Fruit fly (Drosophila melanogaster) whole organism, prepupa: ENCODE measurements around the gene dcma.

ENCODE experiments used
- Blimp-1 ChIP-seq: fragments of 200-800 bp; sonication (Bioruptor generic); optimal IDR thresholded peaks from 3 replicates; lab custom pipeline; 2017; ENCODE audit warnings: missing biosample characterization, missing genetic modification characterization, mild to moderate bottlenecking, moderate library complexity, missing genetic modification reagents
- CG10631 ChIP-seq: fragments of 200-800 bp; sonication (Bioruptor generic); optimal IDR thresholded peaks from 2 replicates; lab custom pipeline; 2016; ENCODE audit warnings: missing biosample characterization, missing genetic modification characterization
- CG11762 ChIP-seq: fragments of 200-800 bp; sonication (Bioruptor generic); optimal IDR thresholded peaks from 3 replicates; lab custom pipeline; 2016; ENCODE audit warnings: missing biosample characterization, missing genetic modification characterization; ENCODE audit not compliant: insufficient read depth
- CG11902 ChIP-seq: fragments of 200-800 bp; sonication (Bioruptor generic); optimal IDR thresholded peaks from 3 replicates; lab custom pipeline; 2016; ENCODE audit warnings: missing biosample characterization, missing genetic modification characterization
- CG1621 ChIP-seq: fragments of 200-800 bp; sonication (Bioruptor generic); optimal IDR thresholded peaks from 3 replicates; lab custom pipeline; 2018; ENCODE audit warnings: missing biosample characterization, mild to moderate bottlenecking, missing genetic modification characterization
- CG16779 ChIP-seq: fragments of 200-800 bp; sonication (Bioruptor generic); optimal IDR thresholded peaks from 3 replicates; lab custom pipeline; 2017; ENCODE audit warnings: missing biosample characterization, mild to moderate bottlenecking, missing genetic modification characterization
- CG32006 ChIP-seq: fragments of 200-800 bp; sonication (Bioruptor generic); optimal IDR thresholded peaks from 3 replicates; lab custom pipeline; 2017; ENCODE audit warnings: missing biosample characterization, mild to moderate bottlenecking, missing genetic modification characterization
- CG34406 ChIP-seq: fragments of 200-800 bp; sonication (Bioruptor generic); optimal IDR thresholded peaks from 3 replicates; lab custom pipeline; 2016; ENCODE audit warnings: missing biosample characterization, missing genetic modification characterization
- CG3919 ChIP-seq: fragments of 200-800 bp; sonication (Bioruptor generic); optimal IDR thresholded peaks from 3 replicates; lab custom pipeline; 2016; ENCODE audit warnings: missing biosample characterization, missing genetic modification characterization
- CG4318 ChIP-seq: fragments of 200-800 bp; sonication (Bioruptor generic); optimal IDR thresholded peaks from 3 replicates; lab custom pipeline; 2017; ENCODE audit warnings: missing biosample characterization, mild to moderate bottlenecking, missing genetic modification characterization
- CG6808 ChIP-seq: fragments of 200-800 bp; sonication (Bioruptor generic); optimal IDR thresholded peaks from 3 replicates; lab custom pipeline; 2017; ENCODE audit warnings: missing biosample characterization, missing genetic modification characterization, mild to moderate bottlenecking, moderate library complexity, missing genetic modification reagents
- CG6854 ChIP-seq: fragments of 200-800 bp; sonication (Bioruptor generic); optimal IDR thresholded peaks from 2 replicates; lab custom pipeline; 2017; ENCODE audit warnings: missing biosample characterization, mild to moderate bottlenecking, missing genetic modification characterization
- CG7368 ChIP-seq: fragments of 200-800 bp; sonication (Bioruptor generic); optimal IDR thresholded peaks from 3 replicates; lab custom pipeline; 2016; ENCODE audit warnings: missing biosample characterization, missing genetic modification characterization
- CG8119 ChIP-seq: fragments of 200-800 bp; sonication (Bioruptor generic); IDR thresholded peaks from 3 replicates; pipeline ENCODE4 v1.3.6; 2022; ENCODE audit warnings: missing biosample characterization, missing genetic modification characterization
- CG8319 ChIP-seq: fragments of 200-800 bp; sonication (Bioruptor generic); optimal IDR thresholded peaks from 3 replicates; lab custom pipeline; 2016; ENCODE audit warnings: missing biosample characterization, missing genetic modification characterization
- Eip75B ChIP-seq: fragments of 200-800 bp; sonication (Bioruptor generic); optimal IDR thresholded peaks from 3 replicates; lab custom pipeline; 2016; ENCODE audit warnings: missing biosample characterization, missing genetic modification characterization
- Eip78C ChIP-seq: fragments of 200-800 bp; sonication (Bioruptor generic); peaks from one replicate; lab custom pipeline; 2016; ENCODE audit warnings: missing biosample characterization, missing genetic modification characterization
- Eip93F ChIP-seq: fragments of 200-800 bp; sonication (Bioruptor generic); optimal IDR thresholded peaks from 2 replicates; lab custom pipeline; 2016; ENCODE audit warnings: missing biosample characterization, mild to moderate bottlenecking, missing genetic modification characterization
- Ets21C ChIP-seq: fragments of 200-800 bp; sonication (Bioruptor generic); optimal IDR thresholded peaks from 3 replicates; lab custom pipeline; 2016; ENCODE audit warnings: missing biosample characterization, missing genetic modification characterization
- Ets96B ChIP-seq: fragments of 200-800 bp; optimal IDR thresholded peaks from 2 replicates; lab custom pipeline; 2019; ENCODE audit warnings: missing biosample characterization, mild to moderate bottlenecking, missing genetic modification characterization, moderate library complexity
- Gug ChIP-seq: fragments of 200-800 bp; sonication (Bioruptor generic); IDR thresholded peaks from 2 replicates; pipeline ENCODE4 v1.3.6; 2022; ENCODE audit warnings: missing biosample characterization, missing genetic modification characterization
- Hr38 ChIP-seq: sonication (Bioruptor generic); optimal IDR thresholded peaks from 2 replicates; lab custom pipeline; 2016; ENCODE audit warnings: missing biosample characterization, missing genetic modification characterization
- Hr39 ChIP-seq: fragments of 200-800 bp; sonication (Bioruptor generic); optimal IDR thresholded peaks from 2 replicates; lab custom pipeline; 2016; ENCODE audit warnings: missing biosample characterization, missing genetic modification characterization
- Met ChIP-seq: fragments of 200-800 bp; sonication (Bioruptor generic); optimal IDR thresholded peaks from 3 replicates; lab custom pipeline; 2016; ENCODE audit warnings: missing biosample characterization, missing genetic modification characterization
- OdsH ChIP-seq: fragments of 200-800 bp; sonication (Bioruptor generic); optimal IDR thresholded peaks from 3 replicates; lab custom pipeline; 2016; ENCODE audit warnings: missing biosample characterization, missing genetic modification characterization
- Smox ChIP-seq: fragments of 200-800 bp; sonication (Bioruptor generic); optimal IDR thresholded peaks from 3 replicates; lab custom pipeline; 2016; ENCODE audit warnings: missing biosample characterization, missing genetic modification characterization
- Sox14 ChIP-seq: fragments of 200-800 bp; sonication (Bioruptor generic); optimal IDR thresholded peaks from 3 replicates; lab custom pipeline; 2016; ENCODE audit warnings: missing biosample characterization, missing genetic modification characterization
- achi ChIP-seq: fragments of 200-800 bp; sonication (Bioruptor generic); optimal IDR thresholded peaks from 3 replicates; lab custom pipeline; 2016; ENCODE audit warnings: missing biosample characterization, missing genetic modification characterization
- acj6 ChIP-seq: fragments of 200-800 bp; sonication (Bioruptor generic); optimal IDR thresholded peaks from 3 replicates; lab custom pipeline; 2016; ENCODE audit warnings: missing biosample characterization, missing genetic modification characterization
- cyc ChIP-seq: fragments of 200-800 bp; sonication (Bioruptor generic); optimal IDR thresholded peaks from 3 replicates; lab custom pipeline; 2016; ENCODE audit warnings: missing biosample characterization, missing genetic modification characterization
- dac ChIP-seq: fragments of 200-800 bp; sonication (Bioruptor generic); optimal IDR thresholded peaks from 2 replicates; lab custom pipeline; 2017; ENCODE audit warnings: missing biosample characterization, mild to moderate bottlenecking, missing genetic modification characterization
- eg ChIP-seq: fragments of 200-800 bp; sonication (Bioruptor generic); IDR thresholded peaks from 3 replicates; pipeline ENCODE4 v1.3.6; 2022; ENCODE audit warnings: missing biosample characterization, missing genetic modification characterization
- fd85E ChIP-seq: fragments of 200-800 bp; sonication (Bioruptor generic); optimal IDR thresholded peaks from 3 replicates; lab custom pipeline; 2016; ENCODE audit warnings: missing biosample characterization, missing genetic modification characterization
- fkh ChIP-seq: fragments of 200-800 bp; sonication (Bioruptor generic); optimal IDR thresholded peaks from 3 replicates; lab custom pipeline; 2017; ENCODE audit warnings: missing biosample characterization, mild to moderate bottlenecking, missing genetic modification characterization, moderate library complexity
- lz ChIP-seq: fragments of 200-800 bp; sonication (Bioruptor generic); optimal IDR thresholded peaks from 3 replicates; lab custom pipeline; 2016; ENCODE audit warnings: missing biosample characterization, missing genetic modification characterization
- net ChIP-seq: fragments of 200-800 bp; sonication (Bioruptor generic); optimal IDR thresholded peaks from 3 replicates; lab custom pipeline; 2016; ENCODE audit warnings: missing biosample characterization, missing genetic modification characterization
- spab ChIP-seq: fragments of 200-800 bp; sonication (Bioruptor generic); optimal IDR thresholded peaks from 2 replicates; lab custom pipeline; 2017; ENCODE audit warnings: missing biosample characterization, mild to moderate bottlenecking, missing genetic modification characterization, missing genetic modification reagents
- ss ChIP-seq, 2 experiments: fragments of 200-800 bp; sonication (Bioruptor generic); optimal IDR thresholded peaks; 2 replicates in 1 of 2; 3 replicates in 1 of 2; lab custom pipeline; 2017 to 2018; ENCODE audit warnings: mild to moderate bottlenecking in 2 of 2, missing biosample characterization in 2 of 2, missing genetic modification characterization in 2 of 2, moderate library complexity in 1 of 2
- svp ChIP-seq: fragments of 200-800 bp; sonication (Bioruptor generic); peaks from one replicate; lab custom pipeline; 2016; ENCODE audit warnings: missing biosample characterization, missing genetic modification characterization
- topi ChIP-seq: fragments of 200-800 bp; sonication (Bioruptor generic); optimal IDR thresholded peaks from 3 replicates; lab custom pipeline; 2016; ENCODE audit warnings: missing biosample characterization, missing genetic modification characterization
- vri ChIP-seq: fragments of 200-800 bp; sonication (Bioruptor generic); optimal IDR thresholded peaks from 3 replicates; lab custom pipeline; 2016; ENCODE audit warnings: missing biosample characterization, mild to moderate bottlenecking, missing genetic modification characterization

dcma gene

dm6 chr2L:4690602-4691001, 3.9 kb upstream of the dcma start, which contains the start of gene CG3251:
TSS of gene CG3251 (minus strand) at chr2L:4690702.
- TF ChIP-seq CG7368 = no peak
- TF ChIP-seq achi = no peak
- no peak for TF ChIP-seq Blimp-1
- TF ChIP-seq CG8319 (GFP tag; lab: Kevin White, UChicago) = no peak
- TF ChIP-seq Eip93F = no peak
- TF ChIP-seq Ets96B = no peak
- TF ChIP-seq Sox14 (GFP tag; lab: Kevin White, UChicago) = no peak
- TF ChIP-seq CG6854 (GFP tag; lab: Kevin White, UChicago) = no peak
- TF ChIP-seq fkh (GFP tag; lab: Kevin White, UChicago) = no peak
- TF ChIP-seq CG34406 (GFP tag; lab: Kevin White, UChicago) = no peak
- no peak for TF ChIP-seq Smox (GFP tag; lab: Kevin White, UChicago)
- no peak for TF ChIP-seq CG11902
- no peak for TF ChIP-seq CG1621 (tag; lab: Kevin White, UChicago)
- TF ChIP-seq CG4318 = no peak
- TF ChIP-seq Eip75B (GFP tag; lab: Kevin White, UChicago) = no peak
- no peak for TF ChIP-seq spab (GFP tag; lab: Kevin White, UChicago)
- TF ChIP-seq ss (GFP tag; optimal IDR thresholded peaks at IDR 0.05; lab: Kevin White, UChicago) = no peak

- TF ChIP-seq CG11762 (GFP tag; lab: Kevin White, UChicago) (no peak), eg (GFP tag; lab: Robert Waterston, UW) (no peak), Eip75B (GFP tag; lab: Kevin White, UChicago) (no peak), CG34406 (GFP tag; lab: Kevin White, UChicago) (no peak), Gug (GFP tag; lab: Robert Waterston, UW) (no peak), OdsH (GFP tag; lab: Kevin White, UChicago) (no peak), CG10631 (GFP tag; lab: Kevin White, UChicago) (no peak)
Measured at dm6 chr2L:4698837-4699236, 4.3 kb downstream of the dcma start.

- no peak for TF ChIP-seq CG32006
- no peak for TF ChIP-seq CG3919
- TF ChIP-seq Hr39 (GFP tag; lab: Kevin White, UChicago) = no peak
- no peak for TF ChIP-seq CG8319 (GFP tag; lab: Kevin White, UChicago)
- no peak for TF ChIP-seq vri (GFP tag; lab: Kevin White, UChicago)
- no peak for TF ChIP-seq Blimp-1
- TF ChIP-seq CG11902 = no peak
- TF ChIP-seq CG6854 (GFP tag; lab: Kevin White, UChicago) = no peak
- no peak for TF ChIP-seq Smox (GFP tag; lab: Kevin White, UChicago)
- no peak for TF ChIP-seq CG34406 (GFP tag; lab: Kevin White, UChicago)
- no peak for TF ChIP-seq lz (GFP tag; lab: Kevin White, UChicago)
- TF ChIP-seq spab (GFP tag; lab: Kevin White, UChicago) = no peak
- TF ChIP-seq net (GFP tag; lab: Kevin White, UChicago) = no peak
- no peak for TF ChIP-seq Met (GFP tag; lab: Kevin White, UChicago)
- TF ChIP-seq Eip78C (GFP tag; lab: Kevin White, UChicago) = no peak
- no peak for TF ChIP-seq Hr38 (GFP tag; lab: Kevin White, UChicago)
- no peak for TF ChIP-seq CG8119
- TF ChIP-seq CG7368 = no peak
- TF ChIP-seq CG6808 (GFP tag; lab: Kevin White, UChicago) = no peak
- TF ChIP-seq Eip75B (GFP tag; lab: Kevin White, UChicago) = no peak
Measured at dm6 chr2L:4701385-4701784, 6.9 kb downstream of the dcma start, which contains the start of gene Taf12L. TSS of gene Taf12L (minus strand) at chr2L:4701485.

dm6 chr2L:4726021-4726420, 31.5 kb downstream of the dcma start:
- TF ChIP-seq achi (no peak), svp (no peak), Eip75B (GFP tag; lab: Kevin White, UChicago) (no peak), acj6 (GFP tag; lab: Kevin White, UChicago) (no peak), eg (GFP tag; lab: Robert Waterston, UW) (no peak), CG16779 (no peak), topi (GFP tag; lab: Kevin White, UChicago) (no peak), OdsH (GFP tag; lab: Kevin White, UChicago) (no peak), Ets21C (GFP tag; lab: Kevin White, UChicago) (no peak), fd85E (no peak), cyc (GFP tag; lab: Kevin White, UChicago) (no peak), dac (GFP tag; lab: Kevin White, UChicago) (no peak), spab (GFP tag; lab: Kevin White, UChicago) (no peak)
